Fruit fly (Drosophila melanogaster): ENCODE results near the gene CG11458.

DNA sequence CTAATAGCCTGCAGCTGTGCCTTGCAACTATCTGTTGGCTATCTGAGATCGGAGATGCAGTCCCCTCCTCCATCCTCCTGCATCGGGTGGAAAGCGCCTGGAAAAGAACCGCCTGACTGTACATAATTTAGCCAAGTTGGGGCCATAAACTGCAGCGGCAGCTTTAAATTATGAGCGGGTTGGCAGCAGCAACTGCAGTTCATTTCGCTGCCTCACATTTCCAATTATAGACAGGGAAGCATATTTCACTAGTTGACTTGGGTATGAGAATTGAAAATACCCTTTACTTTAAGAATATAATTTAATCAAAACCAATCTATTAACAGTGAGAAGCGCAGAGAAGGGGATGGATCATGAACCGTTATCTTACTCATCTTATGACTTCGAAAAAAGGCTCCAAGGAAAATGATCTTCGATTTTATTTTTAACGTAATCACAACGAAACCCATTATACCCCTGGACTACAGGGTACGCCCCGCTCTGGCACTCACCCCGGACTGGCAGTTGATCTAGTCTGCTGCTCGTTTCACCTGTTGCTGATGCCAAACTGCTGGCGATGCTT lies 17.5 kb downstream of the CG11458 start:
- TF ChIP-seq CTCF (optimal IDR thresholded peaks at IDR 0.05) (no peak), CG8478 (optimal IDR thresholded peaks at IDR 0.05) (no peak)
